Worm (Caenorhabditis elegans) whole organism, young adult: ENCODE results near the gene C44F1.1.

Source experiments
- B0035.1 ChIP-seq: sonication (generic microtip); optimal IDR thresholded peaks from 2 replicates; lab custom pipeline; 2016; ENCODE audit warnings: missing genetic modification characterization, mild to moderate bottlenecking, missing compliant biosample characterization, missing genotype, missing genetic modification reagents
- F10E7.11 ChIP-seq: sonication (generic microtip); optimal IDR thresholded peaks from 2 replicates; lab custom pipeline; 2017; ENCODE audit warnings: mild to moderate bottlenecking, missing genetic modification characterization, moderate library complexity, missing compliant biosample characterization
- F33H1.4 ChIP-seq: fragments of 200-800 bp; sonication (Bioruptor generic); IDR thresholded peaks from 2 replicates; pipeline ENCODE4 v1.3.6; 2022; ENCODE audit warnings: missing genetic modification reagents, missing genetic modification characterization, missing compliant biosample characterization
- F52B5.7 ChIP-seq: sonication (generic microtip); optimal IDR thresholded peaks from 2 replicates; lab custom pipeline; 2016; ENCODE audit warnings: mild to moderate bottlenecking, missing genetic modification characterization, missing compliant biosample characterization
- F57C9.4 ChIP-seq: sonication (generic microtip); optimal IDR thresholded peaks from 2 replicates; lab custom pipeline; 2017; ENCODE audit warnings: mild to moderate bottlenecking, missing genetic modification characterization, missing compliant biosample characterization
- T26A5.8 ChIP-seq: sonication (generic microtip); optimal IDR thresholded peaks from 2 replicates; lab custom pipeline; 2016; ENCODE audit warnings: missing genetic modification characterization, missing compliant biosample characterization
- Y53G8AR.9 ChIP-seq: fragments of 200-800 bp; sonication (Bioruptor generic); conservative IDR thresholded peaks from 2 replicates; pipeline ENCODE4 v1.3.6; 2022; ENCODE audit warnings: missing genetic modification reagents, missing genetic modification characterization, missing compliant biosample characterization
- atf-7 ChIP-seq: sonication (generic microtip); optimal IDR thresholded peaks from 2 replicates; lab custom pipeline; 2017; ENCODE audit warnings: mild to moderate bottlenecking, missing genetic modification characterization, missing compliant biosample characterization
- attf-5 ChIP-seq: fragments of 200-800 bp; sonication (Bioruptor generic); optimal IDR thresholded peaks from 2 replicates; lab custom pipeline; 2018; ENCODE audit warnings: mild to moderate bottlenecking, missing genetic modification characterization, missing compliant biosample characterization
- attf-6 ChIP-seq: fragments of 200-800 bp; sonication (Bioruptor generic); IDR thresholded peaks from 2 replicates; pipeline ENCODE4 v1.3.6; 2022; ENCODE audit warnings: missing genetic modification reagents, missing genetic modification characterization, missing compliant biosample characterization
- bed-1 ChIP-seq: fragments of 200-800 bp; sonication (Bioruptor generic); IDR thresholded peaks from 2 replicates; pipeline ENCODE4 v1.3.6; 2022; ENCODE audit warnings: missing genetic modification reagents, missing genetic modification characterization, missing compliant biosample characterization
- ccch-3 ChIP-seq: fragments of 200-800 bp; sonication (Bioruptor generic); optimal IDR thresholded peaks from 2 replicates; lab custom pipeline; 2018; ENCODE audit warnings: mild to moderate bottlenecking, missing genetic modification characterization, missing compliant biosample characterization
- ceh-100 ChIP-seq: fragments of 200-800 bp; sonication (Bioruptor generic); IDR thresholded peaks from 2 replicates; pipeline ENCODE4 v1.3.6; 2022; ENCODE audit warnings: missing genetic modification reagents, missing genetic modification characterization, missing compliant biosample characterization
- efl-1 ChIP-seq: fragments of 150-350 bp; optimal IDR thresholded peaks from 2 replicates; lab custom pipeline; 2014; ENCODE audit warnings: missing biosample characterization, missing genetic modification reagents, missing genetic modification characterization
- egl-44 ChIP-seq: fragments of 200-800 bp; sonication (Bioruptor generic); IDR thresholded peaks from 2 replicates; pipeline ENCODE4 v1.3.6; 2022; ENCODE audit warnings: missing genetic modification reagents, missing genetic modification characterization, missing compliant biosample characterization
- egrh-3 ChIP-seq: fragments of 200-800 bp; sonication (Bioruptor generic); IDR thresholded peaks from 2 replicates; pipeline ENCODE4 v1.3.6; 2022; ENCODE audit warnings: missing genetic modification reagents, missing genetic modification characterization, missing compliant biosample characterization
- ekl-4 ChIP-seq: fragments of 200-800 bp; sonication (Bioruptor generic); IDR thresholded peaks from 2 replicates; pipeline ENCODE4 v1.3.6; 2022; ENCODE audit warnings: missing genetic modification reagents, missing genetic modification characterization, missing compliant biosample characterization
- fkh-3 ChIP-seq: sonication (generic microtip); optimal IDR thresholded peaks from 2 replicates; lab custom pipeline; 2016; ENCODE audit warnings: mild to moderate bottlenecking, missing genetic modification characterization, missing compliant biosample characterization
- lag-1 ChIP-seq: fragments of 200-800 bp; sonication (Bioruptor generic); IDR thresholded peaks from 2 replicates; pipeline ENCODE4 v1.3.6; 2022; ENCODE audit warnings: missing genetic modification reagents, missing genetic modification characterization, missing compliant biosample characterization
- let-607 ChIP-seq, 2 experiments: fragments of 200-800 bp in 1 of 2; sonication (Bioruptor generic) in 1 of 2; sonication (generic microtip) in 1 of 2; optimal IDR thresholded peaks; 2 replicates each; lab custom pipeline; 2016 to 2018; ENCODE audit warnings: mild to moderate bottlenecking in 2 of 2, missing compliant biosample characterization in 2 of 2, missing genetic modification characterization in 2 of 2, moderate library complexity in 2 of 2, missing genotype in 1 of 2
- lin-40 ChIP-seq: sonication (generic microtip); optimal IDR thresholded peaks from 2 replicates; lab custom pipeline; 2016; ENCODE audit warnings: missing genetic modification characterization, mild to moderate bottlenecking, missing compliant biosample characterization, missing genotype, missing genetic modification reagents
- madf-3 ChIP-seq: fragments of 200-800 bp; sonication (Bioruptor generic); IDR thresholded peaks from 2 replicates; pipeline ENCODE4 v1.3.6; 2022; ENCODE audit warnings: missing genetic modification reagents, missing genetic modification characterization, missing compliant biosample characterization
- madf-6 ChIP-seq: fragments of 200-800 bp; sonication (Bioruptor generic); IDR thresholded peaks from 2 replicates; pipeline ENCODE4 v1.3.6; 2022; ENCODE audit warnings: missing genetic modification reagents, missing genetic modification characterization, missing compliant biosample characterization
- madf-8 ChIP-seq: fragments of 200-800 bp; sonication (Bioruptor generic); conservative IDR thresholded peaks from 2 replicates; pipeline ENCODE4 v1.3.6; 2022; ENCODE audit warnings: missing genetic modification reagents, missing genetic modification characterization, missing compliant biosample characterization
- nfya-1 ChIP-seq: sonication (generic microtip); optimal IDR thresholded peaks from 2 replicates; lab custom pipeline; 2017; ENCODE audit warnings: antibody characterized with exemption, missing compliant biosample characterization, missing genetic modification characterization, borderline replicate concordance; ENCODE audit not compliant: insufficient read depth
- nhr-120 ChIP-seq: fragments of 200-800 bp; sonication (Bioruptor generic); IDR thresholded peaks from 2 replicates; pipeline ENCODE4 v1.3.6; 2022; ENCODE audit warnings: missing genetic modification characterization, missing compliant biosample characterization
- nhr-179 ChIP-seq: sonication (generic microtip); optimal IDR thresholded peaks from 2 replicates; lab custom pipeline; 2016; ENCODE audit warnings: mild to moderate bottlenecking, missing genetic modification characterization, missing compliant biosample characterization
- nhr-90 ChIP-seq: sonication (generic microtip); optimal IDR thresholded peaks from 2 replicates; lab custom pipeline; 2016; ENCODE audit warnings: missing genotype, mild to moderate bottlenecking, missing genetic modification characterization, missing compliant biosample characterization
- repo-1 ChIP-seq: sonication (generic microtip); optimal IDR thresholded peaks from 2 replicates; lab custom pipeline; 2017; ENCODE audit warnings: mild to moderate bottlenecking, missing genetic modification characterization, missing compliant biosample characterization
- sdz-38 ChIP-seq: sonication (generic microtip); optimal IDR thresholded peaks from 2 replicates; lab custom pipeline; 2016; ENCODE audit warnings: missing genotype, missing genetic modification characterization, missing compliant biosample characterization
- somi-1 ChIP-seq: fragments of 200-800 bp; sonication (Bioruptor generic); optimal IDR thresholded peaks from 2 replicates; lab custom pipeline; 2018; ENCODE audit warnings: mild to moderate bottlenecking, missing genetic modification characterization, missing compliant biosample characterization
- tbp1 ChIP-seq: fragments of 200-800 bp; sonication (Bioruptor generic); optimal IDR thresholded peaks from 2 replicates; lab custom pipeline; 2018; ENCODE audit warnings: mild to moderate bottlenecking, missing genetic modification characterization, missing compliant biosample characterization
- unc-130 ChIP-seq: sonication (generic microtip); optimal IDR thresholded peaks from 2 replicates; lab custom pipeline; 2016; ENCODE audit warnings: missing genetic modification reagents, missing genetic modification characterization, missing compliant biosample characterization
- zfh-2 ChIP-seq: fragments of 200-800 bp; sonication (Bioruptor generic); conservative IDR thresholded peaks from 2 replicates; pipeline ENCODE4 v1.3.6; 2022; ENCODE audit warnings: missing genetic modification reagents, missing genetic modification characterization, missing compliant biosample characterization
- ztf-18 ChIP-seq: sonication (generic microtip); optimal IDR thresholded peaks from 2 replicates; lab custom pipeline; 2016; ENCODE audit warnings: missing genotype, mild to moderate bottlenecking, missing genetic modification characterization, missing compliant biosample characterization
- ztf-26 ChIP-seq: sonication (generic microtip); optimal IDR thresholded peaks from 2 replicates; lab custom pipeline; 2017; ENCODE audit warnings: missing genetic modification characterization, missing compliant biosample characterization
- ztf-3 ChIP-seq: fragments of 200-800 bp; sonication (Bioruptor generic); optimal IDR thresholded peaks from 2 replicates; lab custom pipeline; 2018; ENCODE audit warnings: mild to moderate bottlenecking, missing genetic modification characterization, missing compliant biosample characterization

The C44F1.1 gene

DNA sequence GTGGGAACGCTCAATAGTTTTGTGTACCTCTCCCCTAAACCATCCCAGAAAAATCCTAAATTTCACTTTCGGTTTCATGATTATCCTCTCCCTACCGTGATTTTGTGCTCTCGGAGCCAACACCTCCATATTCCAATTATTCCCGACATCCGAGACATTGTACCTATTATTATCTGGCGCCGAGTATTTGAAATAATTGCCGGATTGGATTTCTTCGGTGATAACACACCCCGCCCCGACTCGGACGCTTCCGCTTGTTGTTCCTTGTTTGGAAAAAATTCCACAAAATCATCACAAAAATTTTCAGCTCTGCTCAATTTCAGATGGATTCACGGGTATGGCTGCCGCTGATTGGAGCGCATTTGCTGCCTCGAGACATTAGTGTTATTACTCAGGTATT lies 20.2 kb downstream of the C44F1.1 start, which contains the start of gene lin-48:
lin-48 (plus strand) TSS at position 301 of the 400 bp plus-strand sequence.
- TF ChIP-seq zfh-2 (no peak), atf-7 (tag; lab: Kevin White, UChicago) (no peak), Y53G8AR.9 (GFP tag; lab: Robert Waterston, UW) (no peak), ceh-100 (GFP tag; lab: Robert Waterston, UW) (no peak), nhr-90 (no peak), F33H1.4 (no peak), tbp1 (GFP tag; lab: Kevin White, UChicago) (no peak), lin-40 (tag; lab: Kevin White, UChicago) (no peak), somi-1 (GFP tag; lab: Kevin White, UChicago) (no peak), F57C9.4 (tag; lab: Kevin White, UChicago) (no peak), bed-1 (no peak), nhr-120 (no peak), egrh-3 (GFP tag; lab: Robert Waterston, UW) (no peak), ztf-3 (GFP tag; lab: Kevin White, UChicago) (no peak), F10E7.11 (tag; lab: Kevin White, UChicago) (no peak), nfya-1 (tag; lab: Kevin White, UChicago) (no peak), ztf-26 (tag; lab: Kevin White, UChicago) (no peak)

DNA sequence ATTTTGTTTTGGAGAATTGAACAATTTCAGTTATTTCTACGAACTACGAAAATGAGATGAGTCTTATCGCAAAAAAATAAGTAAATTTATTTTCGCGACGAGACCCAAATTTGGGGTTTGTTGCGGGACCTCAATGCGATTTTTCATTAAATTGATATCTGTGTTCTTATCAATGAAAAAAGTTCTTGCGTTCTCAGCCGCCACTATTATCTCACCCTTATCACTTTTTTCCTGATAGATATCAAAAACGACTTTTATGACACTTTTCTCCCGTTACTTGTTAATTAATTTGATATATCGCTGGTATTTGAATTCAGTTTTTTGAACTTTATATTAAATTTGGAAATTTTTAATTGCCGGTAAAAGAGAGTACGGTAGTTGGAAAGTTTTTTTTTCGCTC lies 22.0 kb downstream of the C44F1.1 start:
- TF ChIP-seq unc-130 (GFP tag; lab: Kevin White, UChicago), result no peak
- no peak for TF ChIP-seq ztf-18 (tag; lab: Kevin White, UChicago)
- no peak for TF ChIP-seq egl-44 (GFP tag; lab: Robert Waterston, UW)
- no peak for TF ChIP-seq sdz-38 (tag; lab: Kevin White, UChicago)
- TF ChIP-seq F52B5.7 (tag; lab: Kevin White, UChicago), result no peak
- no peak for TF ChIP-seq nhr-90
- no peak for TF ChIP-seq lin-40 (tag; lab: Kevin White, UChicago)
- no peak for TF ChIP-seq lag-1 (GFP tag; lab: Robert Waterston, UW)
- no peak for TF ChIP-seq ekl-4 (GFP tag; lab: Robert Waterston, UW)
- no peak for TF ChIP-seq repo-1 (tag; lab: Kevin White, UChicago)
- no peak for TF ChIP-seq ccch-3 (GFP tag; lab: Kevin White, UChicago)
- TF ChIP-seq fkh-3 (tag; lab: Kevin White, UChicago), result no peak
- TF ChIP-seq, all 124 proteins: peak for 0

DNA sequence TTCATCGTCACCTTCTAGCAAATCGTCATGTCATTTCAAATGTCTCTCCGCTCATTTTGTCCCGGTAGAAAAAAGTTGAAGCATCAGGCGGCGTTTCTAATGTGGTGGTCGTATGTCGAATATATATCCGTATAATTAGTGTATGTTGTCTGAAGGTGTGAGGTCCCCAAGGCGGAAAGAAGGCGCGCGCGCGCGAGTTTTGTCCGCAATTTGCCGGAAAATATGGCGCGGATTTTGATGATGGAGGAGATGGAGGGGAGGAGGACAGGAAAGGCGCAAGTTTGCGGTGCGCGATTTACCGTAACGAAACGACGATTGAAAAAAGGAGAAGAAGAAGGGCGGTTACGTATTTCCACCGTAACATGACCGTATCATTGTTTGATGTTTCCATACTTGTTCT lies 23.3 kb downstream of the C44F1.1 start:
- TF ChIP-seq nhr-179 (tag; lab: Kevin White, UChicago) (no peak), egrh-3 (GFP tag; lab: Robert Waterston, UW) (0 out of 2 replicates have a peak, but pooled peaks have one; percentile 17), efl-1 (GFP tag; lab: Kevin White, UChicago) (peak; percentile 50), attf-5 (GFP tag; lab: Kevin White, UChicago) (no peak), attf-6 (no peak), T26A5.8 (tag; lab: Kevin White, UChicago) (no peak), madf-3 (no peak), B0035.1 (tag; lab: Kevin White, UChicago) (no peak), F33H1.4 (no peak), madf-6 (GFP tag; lab: Robert Waterston, UW) (peak; percentile 74), madf-8 (GFP tag; lab: Robert Waterston, UW) (peak; percentile 37; the same call in 1 of the 2 replicates), zfh-2 (peak; percentile 58; the same call in 1 of the 2 replicates), let-607 (tag; optimal IDR thresholded peaks at IDR 0.05; lab: Kevin White, UChicago) (no peak), bed-1 (no peak)
